Worm (Caenorhabditis elegans) whole organism, L4 larva: Measurements from ENCODE around the gene nhr-206.

Experiments
- D1046.2 ChIP-seq: fragments of 200-800 bp; sonication (Bioruptor generic); IDR thresholded peaks from 2 replicates; pipeline ENCODE4 v1.3.6; 2022; ENCODE audit warnings: missing genetic modification characterization, missing compliant biosample characterization
- F49E8.2 ChIP-seq: sonication (generic microtip); optimal IDR thresholded peaks from 2 replicates; lab custom pipeline; 2016; ENCODE audit warnings: missing compliant biosample characterization, mild to moderate bottlenecking, missing genetic modification characterization, borderline replicate concordance
- aly-2 ChIP-seq: sonication (generic microtip); optimal IDR thresholded peaks from 2 replicates; lab custom pipeline; 2018; ENCODE audit warnings: missing biosample characterization, missing genetic modification characterization
- egl-43 ChIP-seq: fragments of 200-800 bp; sonication (Bioruptor generic); IDR thresholded peaks from 2 replicates; pipeline ENCODE4 v1.3.6; 2022; ENCODE audit warnings: missing genetic modification reagents, missing genetic modification characterization, missing compliant biosample characterization
- fos-1 ChIP-seq: fragments of 150-350 bp; optimal IDR thresholded peaks from 2 replicates; lab custom pipeline; 2014; ENCODE audit warnings: missing biosample characterization, missing genetic modification characterization
- nhr-11 ChIP-seq: fragments of 150-350 bp; optimal IDR thresholded peaks from 2 replicates; lab custom pipeline; 2014; ENCODE audit warnings: missing biosample characterization, missing genetic modification characterization
- nhr-25 ChIP-seq: sonication (generic microtip); optimal IDR thresholded peaks from 2 replicates; lab custom pipeline; 2017; ENCODE audit warnings: missing genetic modification characterization, mild to moderate bottlenecking, missing compliant biosample characterization, antibody characterized with exemption, moderate library complexity, borderline replicate concordance; ENCODE audit not compliant: insufficient read depth
- nhr-28 ChIP-seq: fragments of 150-350 bp; optimal IDR thresholded peaks from 2 replicates; lab custom pipeline; 2014; ENCODE audit warnings: missing biosample characterization, missing genetic modification characterization
- nhr-6 ChIP-seq: fragments of 150-350 bp; optimal IDR thresholded peaks from 2 replicates; lab custom pipeline; 2014; ENCODE audit warnings: missing biosample characterization, missing genetic modification characterization
- unc-130 ChIP-seq: sonication (generic microtip); optimal IDR thresholded peaks from 2 replicates; lab custom pipeline; 2016; ENCODE audit warnings: missing genetic modification reagents, missing genetic modification characterization, missing compliant biosample characterization

ce11 chrV:12091759-12092158 is at the start of gene nhr-206:
- no peak for TF ChIP-seq unc-130
- TF ChIP-seq nhr-25: no peak
- TF ChIP-seq fos-1 (tag; lab: Kevin White, UChicago): no peak
- no peak for TF ChIP-seq D1046.2 (GFP tag; lab: Robert Waterston, UW)
- no peak for TF ChIP-seq aly-2 (tag; lab: Kevin White, UChicago)
- TF ChIP-seq F49E8.2 (tag; lab: Kevin White, UChicago): no peak
- peak; percentile 98 for TF ChIP-seq nhr-28 (tag; lab: Kevin White, UChicago)
- TF ChIP-seq egl-43 (GFP tag; lab: Robert Waterston, UW): no peak
- TF ChIP-seq nhr-6 (tag; lab: Kevin White, UChicago): peak; percentile 79
- no peak for TF ChIP-seq nhr-11 (tag; lab: Kevin White, UChicago)
